Worm (Caenorhabditis elegans) whole organism, mixed stage, embryonic: Measurements from ENCODE around the gene F47B8.13.
"Not testable (repeated sequence)": the region's sequence is repeated elsewhere in the genome, so short reads cannot be mapped to it uniquely, and the experiment has no call there.

Source experiments
- M03D4.4 ChIP-seq: sonication (generic microtip); optimal IDR thresholded peaks from 2 replicates; lab custom pipeline; 2017; ENCODE audit warnings: mild to moderate bottlenecking, missing genetic modification characterization, missing compliant biosample characterization
- bed-3 ChIP-seq: fragments of 200-800 bp; sonication (Bioruptor generic); optimal IDR thresholded peaks from 3 replicates; lab custom pipeline; 2018; ENCODE audit warnings: mild to moderate bottlenecking, missing genetic modification characterization, moderate library complexity, missing compliant biosample characterization
- blmp-1 ChIP-seq: fragments of 150-350 bp; optimal IDR thresholded peaks from 2 replicates; lab custom pipeline; 2014; ENCODE audit warnings: missing biosample characterization, missing genetic modification characterization
- ceh-39 ChIP-seq: fragments of 150-350 bp; optimal IDR thresholded peaks from 2 replicates; lab custom pipeline; 2014; ENCODE audit warnings: missing biosample characterization, missing genetic modification characterization
- ceh-83 ChIP-seq: fragments of 200-800 bp; sonication (Bioruptor generic); optimal IDR thresholded peaks from 2 replicates; lab custom pipeline; 2018; ENCODE audit warnings: mild to moderate bottlenecking, missing genetic modification characterization, missing compliant biosample characterization
- ces-1 ChIP-seq: fragments of 150-350 bp; optimal IDR thresholded peaks from 2 replicates; lab custom pipeline; 2014; ENCODE audit warnings: missing biosample characterization, missing genetic modification reagents, missing genetic modification characterization
- cnd-1 ChIP-seq: fragments of 200-800 bp; sonication (Bioruptor generic); optimal IDR thresholded peaks from 2 replicates; lab custom pipeline; 2018; ENCODE audit warnings: mild to moderate bottlenecking, missing genetic modification characterization, missing compliant biosample characterization
- elt-1 ChIP-seq: sonication (generic microtip); optimal IDR thresholded peaks from 2 replicates; lab custom pipeline; 2017; ENCODE audit warnings: missing genetic modification characterization, mild to moderate bottlenecking, missing compliant biosample characterization, antibody characterized with exemption, moderate library complexity, borderline replicate concordance; ENCODE audit not compliant: insufficient read depth
- elt-3 ChIP-seq: fragments of 150-350 bp; optimal IDR thresholded peaks from 2 replicates; lab custom pipeline; 2014; ENCODE audit warnings: missing biosample characterization, missing genetic modification characterization
- ham-2 ChIP-seq: fragments of 200-800 bp; sonication (Bioruptor generic); optimal IDR thresholded peaks from 2 replicates; lab custom pipeline; 2018; ENCODE audit warnings: mild to moderate bottlenecking, missing genetic modification characterization, missing compliant biosample characterization
- lin-13 ChIP-seq: fragments of 150-350 bp; optimal IDR thresholded peaks from 2 replicates; lab custom pipeline; 2014; ENCODE audit warnings: missing biosample characterization, missing genetic modification characterization
- lin-32 ChIP-seq: fragments of 200-800 bp; sonication (Bioruptor generic); optimal IDR thresholded peaks from 2 replicates; lab custom pipeline; 2018; ENCODE audit warnings: mild to moderate bottlenecking, missing genetic modification characterization, missing compliant biosample characterization
- lsy-2 ChIP-seq: fragments of 150-350 bp; optimal IDR thresholded peaks from 2 replicates; lab custom pipeline; 2014; ENCODE audit warnings: missing biosample characterization, missing genetic modification characterization
- mab-5 ChIP-seq: fragments of 150-350 bp; optimal IDR thresholded peaks from 2 replicates; lab custom pipeline; 2014; ENCODE audit warnings: missing biosample characterization, missing genetic modification characterization
- mep-1 ChIP-seq: fragments of 150-350 bp; optimal IDR thresholded peaks from 2 replicates; lab custom pipeline; 2017; ENCODE audit warnings: missing biosample characterization, missing genetic modification reagents, missing genetic modification characterization, inconsistent platforms
- mls-2 ChIP-seq: sonication (generic microtip); optimal IDR thresholded peaks from 2 replicates; lab custom pipeline; 2016; ENCODE audit warnings: mild to moderate bottlenecking, missing genetic modification characterization, moderate library complexity, missing compliant biosample characterization
- nhr-12 ChIP-seq: fragments of 150-350 bp; optimal IDR thresholded peaks from 2 replicates; lab custom pipeline; 2014; ENCODE audit warnings: missing biosample characterization, missing genetic modification characterization
- nhr-2 ChIP-seq: fragments of 150-350 bp; optimal IDR thresholded peaks from 2 replicates; lab custom pipeline; 2014; ENCODE audit warnings: missing biosample characterization, missing genetic modification characterization
- nhr-28 ChIP-seq: fragments of 150-350 bp; optimal IDR thresholded peaks from 2 replicates; lab custom pipeline; 2014; ENCODE audit warnings: missing biosample characterization, missing genetic modification characterization
- nhr-76 ChIP-seq: sonication (generic microtip); optimal IDR thresholded peaks from 2 replicates; lab custom pipeline; 2017; ENCODE audit warnings: missing biosample characterization, missing genetic modification characterization
- sem-2 ChIP-seq: fragments of 200-800 bp; sonication (Bioruptor generic); optimal IDR thresholded peaks from 2 replicates; lab custom pipeline; 2018; ENCODE audit warnings: mild to moderate bottlenecking, missing genetic modification characterization, missing compliant biosample characterization
- snpc-4 ChIP-seq: fragments of 150-350 bp; optimal IDR thresholded peaks from 2 replicates; lab custom pipeline; 2014; ENCODE audit warnings: missing biosample characterization, missing genetic modification characterization
- tbx-8 ChIP-seq: fragments of 200-800 bp; sonication (Bioruptor generic); optimal IDR thresholded peaks from 2 replicates; lab custom pipeline; 2018; ENCODE audit warnings: mild to moderate bottlenecking, missing genetic modification characterization, moderate library complexity, missing compliant biosample characterization
- unc-120 ChIP-seq: sonication (generic microtip); optimal IDR thresholded peaks from 2 replicates; lab custom pipeline; 2017; ENCODE audit warnings: missing genetic modification characterization, missing compliant biosample characterization; ENCODE audit not compliant: poor library complexity, severe bottlenecking
- unc-39 ChIP-seq: fragments of 150-350 bp; optimal IDR thresholded peaks from 2 replicates; lab custom pipeline; 2014; ENCODE audit warnings: missing biosample characterization, missing genetic modification characterization
- unc-62 ChIP-seq: fragments of 150-350 bp; optimal IDR thresholded peaks from 2 replicates; lab custom pipeline; 2014; ENCODE audit warnings: missing biosample characterization, missing genetic modification reagents, missing genetic modification characterization
- zip-8 ChIP-seq: fragments of 150-350 bp; optimal IDR thresholded peaks from 2 replicates; lab custom pipeline; 2014; ENCODE audit warnings: missing biosample characterization, missing genetic modification characterization
- ztf-11 ChIP-seq: fragments of 150-350 bp; optimal IDR thresholded peaks from 2 replicates; lab custom pipeline; 2014; ENCODE audit warnings: missing biosample characterization, missing genetic modification characterization

Gene F47B8.13

ce11 chrV:14311115-14311514 lies 8.4 kb downstream of the F47B8.13 start, which contains the start of gene ddn-3:
Gene ddn-3 (minus strand): TSS chrV:14311215.
- TF ChIP-seq ces-1 (GFP tag; lab: Kevin White, UChicago) (no peak), lsy-2 (no peak), snpc-4 (tag; lab: Kevin White, UChicago) (no peak), tbx-8 (GFP tag; lab: Kevin White, UChicago) (no peak)

DNA sequence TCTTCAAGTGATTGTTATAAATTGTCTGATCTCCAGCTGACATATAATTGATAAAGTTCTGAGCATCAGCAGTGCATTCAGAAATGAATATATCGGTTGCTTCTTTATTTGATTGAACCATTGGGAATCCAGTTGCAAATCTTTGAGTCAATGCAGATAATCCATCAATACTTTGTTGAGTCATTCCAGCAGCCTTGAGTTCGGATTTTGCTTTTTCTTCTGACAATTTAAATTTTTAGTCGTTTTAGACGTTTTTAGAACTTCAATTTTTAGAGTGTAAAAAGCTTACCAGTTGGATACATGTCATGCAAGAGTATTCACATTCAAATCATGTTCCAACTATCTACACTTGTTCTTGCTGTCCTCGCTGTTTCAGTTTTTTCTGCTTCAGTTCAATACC lies 9.9 kb downstream of the F47B8.13 start, which contains the start of gene F14D7.14:
TSS of gene F14D7.14 (plus strand) at position 301 of the 400 bp plus-strand sequence.
- TF ChIP-seq mab-5 (tag; lab: Kevin White, UChicago); mls-2 (tag; lab: Kevin White, UChicago); nhr-28: not testable (repeated sequence)

DNA sequence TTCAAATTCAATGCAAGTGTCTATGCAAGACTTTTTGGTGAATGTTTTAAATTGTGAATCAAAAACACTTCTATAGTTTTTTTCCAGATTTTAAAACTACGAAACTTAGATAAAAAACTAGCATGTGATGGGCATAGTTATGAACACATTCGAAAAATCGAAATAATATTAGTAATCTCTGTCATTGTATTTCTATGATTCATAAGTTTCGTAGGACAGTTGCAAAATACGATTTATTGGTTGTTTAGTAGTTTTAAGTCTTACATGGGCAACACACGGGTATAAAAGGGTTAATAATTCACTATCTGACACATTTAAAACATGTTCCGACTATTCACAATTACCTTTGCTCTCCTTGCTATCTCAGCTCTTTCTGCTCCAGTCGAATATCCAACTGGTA lies 11.4 kb downstream of the F47B8.13 start, which contains the start of gene spig-5:
TSS of gene spig-5 (plus strand) at position 301 of the 400 bp plus-strand sequence.
- TF ChIP-seq ceh-39 (tag; lab: Kevin White, UChicago); ceh-83 (GFP tag; lab: Kevin White, UChicago); ces-1 (GFP tag; lab: Kevin White, UChicago): not testable (repeated sequence)

DNA sequence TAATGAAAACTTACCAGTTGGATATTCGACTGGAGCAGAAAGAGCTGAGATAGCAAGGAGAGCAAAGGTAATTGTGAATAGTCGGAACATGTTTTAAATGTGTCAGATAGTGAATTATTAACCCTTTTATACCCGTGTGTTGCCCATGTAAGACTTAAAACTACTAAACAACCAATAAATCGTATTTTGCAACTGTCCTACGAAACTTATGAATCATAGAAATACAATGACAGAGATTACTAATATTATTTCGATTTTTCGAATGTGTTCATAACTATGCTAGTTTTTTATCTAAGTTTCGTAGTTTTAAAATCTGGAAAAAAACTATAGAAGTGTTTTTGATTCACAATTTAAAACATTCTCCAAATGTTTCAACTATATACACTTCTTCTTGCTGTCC lies 12.8 kb downstream of the F47B8.13 start, which contains the start of gene spig-4:
TSS of gene spig-4 (minus strand) at position 101 of the 400 bp plus-strand sequence.
- TF ChIP-seq ztf-11 (tag; lab: Kevin White, UChicago); ces-1 (GFP tag; lab: Kevin White, UChicago); snpc-4 (tag; lab: Kevin White, UChicago): not testable (repeated sequence)
- TF ChIP-seq, all 35 proteins: peak for 0; not testable (repeated sequence) for 35

ce11 chrV:14301076-14301475 lies 18.5 kb downstream of the F47B8.13 start, which contains the start of gene F14D7.6:
Gene F14D7.6 (plus strand): TSS chrV:14301413.
- TF ChIP-seq unc-120 (tag; lab: Kevin White, UChicago) = no peak
- TF ChIP-seq unc-62 = no peak
- no peak for TF ChIP-seq sem-2 (GFP tag; lab: Kevin White, UChicago)
- TF ChIP-seq lsy-2 = no peak
- TF ChIP-seq elt-3 = no peak
- TF ChIP-seq cnd-1 (tag; lab: Kevin White, UChicago) = no peak
- no peak for TF ChIP-seq ham-2 (GFP tag; lab: Kevin White, UChicago)
- no peak for TF ChIP-seq nhr-28
- TF ChIP-seq bed-3 = no peak
- no peak for TF ChIP-seq nhr-2 (tag; lab: Kevin White, UChicago)

DNA sequence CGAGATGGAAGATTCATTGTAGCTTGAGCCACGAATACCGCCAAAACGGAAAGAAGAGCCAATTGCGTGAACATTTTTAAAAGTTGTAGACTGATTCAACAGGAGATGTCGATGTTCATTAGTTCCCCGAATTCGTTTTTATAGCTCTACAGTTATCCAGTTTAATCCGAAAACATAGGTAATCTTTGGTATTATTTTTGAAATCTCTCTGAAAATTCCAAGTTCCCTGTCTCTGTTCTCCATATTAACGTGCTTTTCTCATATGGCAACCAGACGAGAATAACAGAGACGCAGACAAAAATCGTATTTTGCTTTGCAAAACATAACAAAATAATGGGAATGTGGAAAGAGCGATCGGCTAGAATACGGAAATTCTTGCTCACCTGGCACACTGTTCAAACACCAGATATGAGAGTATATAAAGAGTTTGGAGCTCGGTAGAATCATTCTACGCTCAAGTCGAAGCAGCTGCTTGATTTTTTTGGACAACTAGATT lies 19.9 kb downstream of the F47B8.13 start, which contains the start of the genes spig-3 and F14D7.12:
TSS of gene spig-3 (minus strand) at position 101 of the 496 bp plus-strand sequence.
TSS of gene F14D7.12 (plus strand) at position 446 of the 496 bp plus-strand sequence.
- TF ChIP-seq nhr-28 = no peak
- TF ChIP-seq ces-1 (GFP tag; lab: Kevin White, UChicago) = no peak
- TF ChIP-seq elt-3 = no peak
- TF ChIP-seq zip-8 (tag; lab: Kevin White, UChicago) = no peak
- TF ChIP-seq lin-13 (tag; lab: Kevin White, UChicago) = no peak
- no peak for TF ChIP-seq nhr-12 (tag; lab: Kevin White, UChicago)
- no peak for TF ChIP-seq bed-3
- TF ChIP-seq ceh-83 (GFP tag; lab: Kevin White, UChicago) = no peak
- no peak for TF ChIP-seq mls-2 (tag; lab: Kevin White, UChicago)
- TF ChIP-seq nhr-2 (tag; lab: Kevin White, UChicago) = no peak
- TF ChIP-seq M03D4.4 (tag; lab: Kevin White, UChicago) = no peak
- TF ChIP-seq nhr-76 (tag; lab: Kevin White, UChicago) = no peak
- TF ChIP-seq unc-39 = no peak
- TF ChIP-seq, all 35 proteins: peak for 0

ce11 chrV:14296499-14296898 lies 23.0 kb downstream of the F47B8.13 start, which contains the start of gene F14D7.3:
Gene F14D7.3 (plus strand): TSS chrV:14296799.
- TF ChIP-seq cnd-1 (tag; lab: Kevin White, UChicago) (no peak), blmp-1 (no peak), nhr-12 (tag; lab: Kevin White, UChicago) (no peak), mls-2 (tag; lab: Kevin White, UChicago) (no peak), mab-5 (tag; lab: Kevin White, UChicago) (no peak), elt-1 (tag; lab: Kevin White, UChicago) (no peak), elt-3 (no peak), ham-2 (GFP tag; lab: Kevin White, UChicago) (no peak), mep-1 (tag; lab: Kevin White, UChicago) (no peak), nhr-2 (tag; lab: Kevin White, UChicago) (no peak), lin-32 (no peak), unc-62 (no peak)
